Worm (Caenorhabditis elegans) whole organism, L2 larva: ENCODE measurements around the gene M199.135.

Experiments used
- ceh-82 ChIP-seq: fragments of 150-350 bp; optimal IDR thresholded peaks from 2 replicates; lab custom pipeline; 2014; ENCODE audit warnings: missing biosample characterization, missing genetic modification characterization
- fos-1 ChIP-seq: fragments of 150-350 bp; optimal IDR thresholded peaks from 2 replicates; lab custom pipeline; 2014; ENCODE audit warnings: missing biosample characterization, missing genetic modification characterization
- lin-39 ChIP-seq: fragments of 150-350 bp; optimal IDR thresholded peaks from 2 replicates; lab custom pipeline; 2014; ENCODE audit warnings: missing biosample characterization, missing genetic modification reagents, missing genetic modification characterization
- nhr-12 ChIP-seq: fragments of 150-350 bp; optimal IDR thresholded peaks from 2 replicates; lab custom pipeline; 2014; ENCODE audit warnings: missing biosample characterization, missing genetic modification characterization
- ztf-11 ChIP-seq: sonication (generic microtip); optimal IDR thresholded peaks from 2 replicates; lab custom pipeline; 2017; ENCODE audit warnings: missing biosample characterization, missing genetic modification characterization

DNA sequence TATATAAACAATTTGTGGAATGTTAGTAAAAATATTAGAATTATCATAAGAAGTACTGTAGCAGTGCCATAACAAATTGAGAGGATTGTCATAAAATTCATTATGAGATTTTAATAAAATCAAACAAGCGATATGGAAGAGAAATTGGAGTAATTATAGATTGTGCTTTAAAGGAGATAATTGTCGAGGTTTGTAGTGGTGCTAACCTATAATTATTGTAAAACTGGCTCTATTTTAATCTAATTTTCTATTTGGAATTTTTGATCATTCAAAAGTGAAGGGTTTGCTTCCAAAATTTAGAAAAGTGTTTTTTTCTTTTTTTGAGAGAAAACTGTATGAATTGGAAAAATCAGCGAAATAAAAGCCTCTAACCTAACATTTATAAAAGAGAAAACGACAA, 26.4 kb downstream of the M199.135 start, which contains the start of gene srg-51:
- no peak for TF ChIP-seq ceh-82
- no peak for TF ChIP-seq fos-1
- TF ChIP-seq ztf-11: no peak
- no peak for TF ChIP-seq lin-39 (tag; lab: Kevin White, UChicago)
- TF ChIP-seq nhr-12 (tag; lab: Kevin White, UChicago): no peak
